Worm (Caenorhabditis elegans) whole organism, L2 larva: ENCODE measurements around the gene cutl-27.

Source experiments
- F13H6.1 ChIP-seq: sonication (generic microtip); optimal IDR thresholded peaks from 2 replicates; lab custom pipeline; 2016; ENCODE audit warnings: missing genetic modification characterization, missing compliant biosample characterization
- elt-1 ChIP-seq: fragments of 150-350 bp; optimal IDR thresholded peaks from 2 replicates; lab custom pipeline; 2014; ENCODE audit warnings: missing biosample characterization, missing genetic modification characterization
- zag-1 ChIP-seq: fragments of 150-350 bp; optimal IDR thresholded peaks from 2 replicates; lab custom pipeline; 2014; ENCODE audit warnings: missing biosample characterization, missing genetic modification characterization

ce11 chrIV:11919067-11919466 lies 40.7 kb downstream of the cutl-27 start:
- TF ChIP-seq zag-1 (tag; lab: Kevin White, UChicago): no peak
- no peak for TF ChIP-seq elt-1
- no peak for TF ChIP-seq F13H6.1 (tag; lab: Kevin White, UChicago)
